Worm (Caenorhabditis elegans) whole organism, mixed stage, embryonic: ENCODE results near the gene F07H5.13.
A peak's percentile ranks its signal among the peaks of the same experiment; 100 is the strongest.

ENCODE experiments used
- bed-3 ChIP-seq: fragments of 200-800 bp; sonication (Bioruptor generic); optimal IDR thresholded peaks from 3 replicates; lab custom pipeline; 2018; ENCODE audit warnings: mild to moderate bottlenecking, missing genetic modification characterization, moderate library complexity, missing compliant biosample characterization
- blmp-1 ChIP-seq: fragments of 150-350 bp; optimal IDR thresholded peaks from 2 replicates; lab custom pipeline; 2014; ENCODE audit warnings: missing biosample characterization, missing genetic modification characterization
- ceh-39 ChIP-seq: fragments of 150-350 bp; optimal IDR thresholded peaks from 2 replicates; lab custom pipeline; 2014; ENCODE audit warnings: missing biosample characterization, missing genetic modification characterization
- ceh-43 ChIP-seq: fragments of 200-800 bp; sonication (Bioruptor generic); optimal IDR thresholded peaks from 2 replicates; lab custom pipeline; 2018; ENCODE audit warnings: mild to moderate bottlenecking, missing genetic modification characterization, moderate library complexity, missing compliant biosample characterization
- ceh-83 ChIP-seq: fragments of 200-800 bp; sonication (Bioruptor generic); optimal IDR thresholded peaks from 2 replicates; lab custom pipeline; 2018; ENCODE audit warnings: mild to moderate bottlenecking, missing genetic modification characterization, missing compliant biosample characterization
- ces-1 ChIP-seq: fragments of 150-350 bp; optimal IDR thresholded peaks from 2 replicates; lab custom pipeline; 2014; ENCODE audit warnings: missing biosample characterization, missing genetic modification reagents, missing genetic modification characterization
- cnd-1 ChIP-seq: fragments of 200-800 bp; sonication (Bioruptor generic); optimal IDR thresholded peaks from 2 replicates; lab custom pipeline; 2018; ENCODE audit warnings: mild to moderate bottlenecking, missing genetic modification characterization, missing compliant biosample characterization
- drap-1 ChIP-seq: fragments of 200-800 bp; sonication (Bioruptor generic); optimal IDR thresholded peaks from 3 replicates; lab custom pipeline; 2018; ENCODE audit warnings: mild to moderate bottlenecking, missing genetic modification characterization, missing compliant biosample characterization
- elt-1 ChIP-seq: sonication (generic microtip); optimal IDR thresholded peaks from 2 replicates; lab custom pipeline; 2017; ENCODE audit warnings: missing genetic modification characterization, mild to moderate bottlenecking, missing compliant biosample characterization, antibody characterized with exemption, moderate library complexity, borderline replicate concordance; ENCODE audit not compliant: insufficient read depth
- elt-3 ChIP-seq: fragments of 150-350 bp; optimal IDR thresholded peaks from 2 replicates; lab custom pipeline; 2014; ENCODE audit warnings: missing biosample characterization, missing genetic modification characterization
- ham-2 ChIP-seq: fragments of 200-800 bp; sonication (Bioruptor generic); optimal IDR thresholded peaks from 2 replicates; lab custom pipeline; 2018; ENCODE audit warnings: mild to moderate bottlenecking, missing genetic modification characterization, missing compliant biosample characterization
- hlh-1 ChIP-seq: fragments of 150-350 bp; optimal IDR thresholded peaks from 2 replicates; lab custom pipeline; 2014; ENCODE audit warnings: missing biosample characterization, missing genetic modification reagents, missing genetic modification characterization
- lin-13 ChIP-seq: fragments of 150-350 bp; optimal IDR thresholded peaks from 2 replicates; lab custom pipeline; 2014; ENCODE audit warnings: missing biosample characterization, missing genetic modification characterization
- lin-32 ChIP-seq: fragments of 200-800 bp; sonication (Bioruptor generic); optimal IDR thresholded peaks from 2 replicates; lab custom pipeline; 2018; ENCODE audit warnings: mild to moderate bottlenecking, missing genetic modification characterization, missing compliant biosample characterization
- lsy-2 ChIP-seq: fragments of 150-350 bp; optimal IDR thresholded peaks from 2 replicates; lab custom pipeline; 2014; ENCODE audit warnings: missing biosample characterization, missing genetic modification characterization
- mab-5 ChIP-seq: fragments of 150-350 bp; optimal IDR thresholded peaks from 2 replicates; lab custom pipeline; 2014; ENCODE audit warnings: missing biosample characterization, missing genetic modification characterization
- mep-1 ChIP-seq: fragments of 150-350 bp; optimal IDR thresholded peaks from 2 replicates; lab custom pipeline; 2017; ENCODE audit warnings: missing biosample characterization, missing genetic modification reagents, missing genetic modification characterization, inconsistent platforms
- mls-2 ChIP-seq: sonication (generic microtip); optimal IDR thresholded peaks from 2 replicates; lab custom pipeline; 2016; ENCODE audit warnings: mild to moderate bottlenecking, missing genetic modification characterization, moderate library complexity, missing compliant biosample characterization
- nhr-12 ChIP-seq: fragments of 150-350 bp; optimal IDR thresholded peaks from 2 replicates; lab custom pipeline; 2014; ENCODE audit warnings: missing biosample characterization, missing genetic modification characterization
- nhr-2 ChIP-seq: fragments of 150-350 bp; optimal IDR thresholded peaks from 2 replicates; lab custom pipeline; 2014; ENCODE audit warnings: missing biosample characterization, missing genetic modification characterization
- nhr-237 ChIP-seq: fragments of 150-350 bp; optimal IDR thresholded peaks from 2 replicates; lab custom pipeline; 2014; ENCODE audit warnings: missing biosample characterization, missing genetic modification characterization
- nhr-28 ChIP-seq: fragments of 150-350 bp; optimal IDR thresholded peaks from 2 replicates; lab custom pipeline; 2014; ENCODE audit warnings: missing biosample characterization, missing genetic modification characterization
- nhr-76 ChIP-seq: sonication (generic microtip); optimal IDR thresholded peaks from 2 replicates; lab custom pipeline; 2017; ENCODE audit warnings: missing biosample characterization, missing genetic modification characterization
- pha-4 ChIP-seq: fragments of 150-350 bp; optimal IDR thresholded peaks from 2 replicates; lab custom pipeline; 2018; ENCODE audit warnings: missing biosample characterization, missing genetic modification reagents, missing genetic modification characterization
- sem-2 ChIP-seq: fragments of 200-800 bp; sonication (Bioruptor generic); optimal IDR thresholded peaks from 2 replicates; lab custom pipeline; 2018; ENCODE audit warnings: mild to moderate bottlenecking, missing genetic modification characterization, missing compliant biosample characterization
- sptf-1 ChIP-seq: sonication (generic microtip); optimal IDR thresholded peaks from 2 replicates; lab custom pipeline; 2017; ENCODE audit warnings: mild to moderate bottlenecking, missing genetic modification characterization, moderate library complexity, missing compliant biosample characterization
- unc-120 ChIP-seq: sonication (generic microtip); optimal IDR thresholded peaks from 2 replicates; lab custom pipeline; 2017; ENCODE audit warnings: missing genetic modification characterization, missing compliant biosample characterization; ENCODE audit not compliant: poor library complexity, severe bottlenecking
- unc-39 ChIP-seq: fragments of 150-350 bp; optimal IDR thresholded peaks from 2 replicates; lab custom pipeline; 2014; ENCODE audit warnings: missing biosample characterization, missing genetic modification characterization
- unc-62 ChIP-seq: fragments of 150-350 bp; optimal IDR thresholded peaks from 2 replicates; lab custom pipeline; 2014; ENCODE audit warnings: missing biosample characterization, missing genetic modification reagents, missing genetic modification characterization
- zip-8 ChIP-seq: fragments of 150-350 bp; optimal IDR thresholded peaks from 2 replicates; lab custom pipeline; 2014; ENCODE audit warnings: missing biosample characterization, missing genetic modification characterization
- ztf-11 ChIP-seq: fragments of 150-350 bp; optimal IDR thresholded peaks from 2 replicates; lab custom pipeline; 2014; ENCODE audit warnings: missing biosample characterization, missing genetic modification characterization

Gene F07H5.13

DNA sequence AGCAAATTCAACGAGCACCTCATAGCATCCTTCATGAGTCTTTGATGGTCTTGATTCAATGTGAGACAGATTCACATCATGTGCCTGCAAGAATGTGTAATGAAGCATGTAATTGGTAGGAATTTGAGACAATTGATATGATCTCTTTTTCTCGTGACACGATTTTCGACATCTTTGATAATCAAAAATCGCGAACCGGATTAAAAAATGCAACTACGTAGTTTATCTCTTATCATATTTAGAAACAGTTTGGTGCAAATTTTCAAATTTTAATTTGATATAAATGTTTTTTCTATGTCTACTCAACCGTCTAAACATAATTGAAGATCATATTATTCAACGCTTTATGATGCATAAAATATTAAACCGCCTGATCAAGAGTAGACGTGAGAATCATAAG is 26.0 kb upstream of the F07H5.13 start:
- TF ChIP-seq ceh-83: no peak
- no peak for TF ChIP-seq mep-1 (tag; lab: Kevin White, UChicago)
- no peak for TF ChIP-seq ceh-43 (GFP tag; lab: Kevin White, UChicago)
- TF ChIP-seq sem-2 (GFP tag; lab: Kevin White, UChicago): no peak
- TF ChIP-seq ham-2 (GFP tag; lab: Kevin White, UChicago): no peak
- TF ChIP-seq bed-3 (GFP tag; lab: Kevin White, UChicago): no peak
- TF ChIP-seq nhr-76 (tag; lab: Kevin White, UChicago): no peak
- no peak for TF ChIP-seq unc-62 (GFP tag; lab: Kevin White, UChicago)
- no peak for TF ChIP-seq nhr-237
- no peak for TF ChIP-seq cnd-1 (tag; lab: Kevin White, UChicago)
- TF ChIP-seq unc-39 (tag; lab: Kevin White, UChicago): no peak
- TF ChIP-seq pha-4 (tag; lab: Kevin White, UChicago): no peak
- TF ChIP-seq mab-5 (tag; lab: Kevin White, UChicago): no peak
- no peak for TF ChIP-seq blmp-1 (tag; lab: Kevin White, UChicago)
- TF ChIP-seq hlh-1 (tag; lab: Kevin White, UChicago): no peak
- TF ChIP-seq nhr-12 (tag; lab: Kevin White, UChicago): no peak

DNA sequence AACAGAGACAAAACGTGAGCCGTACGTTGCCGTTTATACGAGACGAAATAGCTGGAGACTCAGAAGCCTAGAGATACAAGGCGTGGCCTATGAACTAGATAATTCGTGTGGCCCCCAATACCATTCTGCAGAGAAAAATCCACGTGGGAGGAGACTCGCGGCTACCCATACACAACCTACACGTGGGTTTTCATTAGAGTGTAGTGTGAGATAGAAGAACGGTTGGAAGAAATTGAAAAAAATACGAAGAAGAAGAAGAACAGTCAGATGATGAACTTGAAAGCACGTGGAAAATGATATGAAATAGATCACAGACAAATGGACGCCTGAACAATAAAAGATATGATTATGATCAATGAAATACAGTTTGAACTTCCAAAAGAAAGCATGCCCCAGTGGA is 25.2 kb upstream of the F07H5.13 start:
- TF ChIP-seq nhr-12 (tag; lab: Kevin White, UChicago): no peak
- no peak for TF ChIP-seq ces-1 (GFP tag; lab: Kevin White, UChicago)
- no peak for TF ChIP-seq sem-2 (GFP tag; lab: Kevin White, UChicago)
- no peak for TF ChIP-seq lin-13 (tag; lab: Kevin White, UChicago)
- TF ChIP-seq nhr-2 (tag; lab: Kevin White, UChicago): no peak
- no peak for TF ChIP-seq drap-1 (GFP tag; lab: Kevin White, UChicago)
- no peak for TF ChIP-seq pha-4 (tag; lab: Kevin White, UChicago)
- no peak for TF ChIP-seq mls-2
- TF ChIP-seq elt-3: no peak
- TF ChIP-seq nhr-76 (tag; lab: Kevin White, UChicago): no peak

DNA sequence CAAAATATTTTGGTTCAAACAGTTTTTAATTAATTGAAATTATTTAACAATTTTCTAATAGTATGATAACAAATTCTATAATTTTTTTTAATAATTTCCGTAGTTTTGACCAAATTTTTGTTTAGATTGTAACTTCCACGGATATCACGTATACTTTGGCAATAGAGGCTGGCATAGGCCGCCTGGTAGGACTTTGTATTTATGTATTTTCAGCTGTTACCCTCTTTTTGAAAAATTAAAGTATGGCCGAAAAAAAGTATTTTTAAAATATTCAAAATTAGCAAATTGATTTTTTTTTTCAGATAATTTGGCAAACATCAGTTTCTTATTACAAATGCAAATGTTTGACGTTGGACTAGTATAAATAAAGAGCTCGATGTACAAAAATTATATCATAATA is 23.9 kb upstream of the F07H5.13 start, which contains the start of the genes nsph-1.1 and K08F8.15:
Gene nsph-1.1, plus strand, starts transcription at position 301 of the 400 bp plus-strand sequence.
Gene K08F8.15, plus strand, starts transcription at position 335 of the 400 bp plus-strand sequence.
- no peak for TF ChIP-seq ceh-39 (tag; lab: Kevin White, UChicago)
- no peak for TF ChIP-seq lin-32
- TF ChIP-seq hlh-1 (tag; lab: Kevin White, UChicago): no peak
- no peak for TF ChIP-seq nhr-28
- TF ChIP-seq unc-39 (tag; lab: Kevin White, UChicago): no peak
- no peak for TF ChIP-seq ceh-83
- TF ChIP-seq nhr-12 (tag; lab: Kevin White, UChicago): no peak
- no peak for TF ChIP-seq drap-1 (GFP tag; lab: Kevin White, UChicago)
- TF ChIP-seq sptf-1 (tag; lab: Kevin White, UChicago): no peak
- TF ChIP-seq nhr-237: no peak
- TF ChIP-seq sem-2 (GFP tag; lab: Kevin White, UChicago): no peak

DNA sequence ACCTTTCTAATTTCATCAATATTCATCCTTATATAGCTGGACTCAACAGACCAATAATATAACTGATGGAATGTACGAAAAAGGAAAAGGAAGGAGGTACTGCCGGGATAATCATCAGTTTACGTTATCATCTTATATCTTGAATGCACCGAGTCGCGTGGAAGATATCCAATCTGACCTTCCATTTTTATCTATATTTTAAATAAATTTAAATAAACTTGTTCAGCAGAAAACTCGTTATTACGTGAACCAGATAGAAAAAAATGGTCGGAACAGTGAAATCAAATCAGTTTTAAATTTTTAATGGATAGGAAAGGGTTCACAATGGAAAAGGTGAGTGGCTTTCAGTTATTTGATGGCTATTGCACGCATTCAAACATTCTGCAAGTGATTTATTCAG is 23.5 kb upstream of the F07H5.13 start, which contains the start of gene pah-1:
Gene pah-1, minus strand, starts transcription at position 101 of the 400 bp plus-strand sequence.
- TF ChIP-seq unc-120 (tag; lab: Kevin White, UChicago): no peak
- TF ChIP-seq pha-4 (tag; lab: Kevin White, UChicago): no peak
- no peak for TF ChIP-seq mab-5 (tag; lab: Kevin White, UChicago)
- TF ChIP-seq ham-2 (GFP tag; lab: Kevin White, UChicago): no peak
- no peak for TF ChIP-seq ztf-11 (tag; lab: Kevin White, UChicago)
- TF ChIP-seq blmp-1 (tag; lab: Kevin White, UChicago): no peak
- TF ChIP-seq zip-8 (tag; lab: Kevin White, UChicago): no peak
- TF ChIP-seq unc-62 (GFP tag; lab: Kevin White, UChicago): no peak
- TF ChIP-seq nhr-76 (tag; lab: Kevin White, UChicago): no peak
- no peak for TF ChIP-seq lin-13 (tag; lab: Kevin White, UChicago)
- no peak for TF ChIP-seq elt-1 (tag; lab: Kevin White, UChicago)
- TF ChIP-seq, all 35 proteins: peak for 0

DNA sequence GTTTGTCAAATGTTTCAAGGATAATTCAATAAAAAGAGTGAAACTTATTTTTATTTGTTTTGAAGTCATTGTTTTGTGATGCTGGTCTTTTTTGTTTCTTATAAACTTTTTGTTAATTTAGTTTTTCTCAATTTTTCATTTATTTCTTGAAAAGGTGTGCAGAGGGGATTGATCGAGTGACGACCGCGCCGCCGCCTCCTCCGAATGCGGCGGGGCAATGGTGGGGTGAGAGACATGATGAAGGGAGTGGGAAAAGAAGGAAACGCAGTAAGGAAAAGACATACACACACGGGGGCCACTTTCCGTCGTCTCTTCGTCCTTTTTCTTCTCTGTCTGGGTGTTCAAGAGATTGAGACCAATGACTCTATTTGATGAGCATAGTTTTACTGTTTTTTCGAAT is 21.0 kb upstream of the F07H5.13 start:
- TF ChIP-seq mab-5 (tag; lab: Kevin White, UChicago): no peak
- peak; percentile 1 for TF ChIP-seq lsy-2 (tag; lab: Kevin White, UChicago)
- TF ChIP-seq hlh-1 (tag; lab: Kevin White, UChicago): peak; percentile 15
- TF ChIP-seq ces-1 (GFP tag; lab: Kevin White, UChicago): peak; percentile 2
- TF ChIP-seq blmp-1 (tag; lab: Kevin White, UChicago): no peak
- TF ChIP-seq mls-2: no peak
- TF ChIP-seq drap-1 (GFP tag; lab: Kevin White, UChicago): no peak
- TF ChIP-seq sem-2 (GFP tag; lab: Kevin White, UChicago): no peak
- no peak for TF ChIP-seq ceh-39 (tag; lab: Kevin White, UChicago)
- TF ChIP-seq nhr-237: no peak
- no peak for TF ChIP-seq ham-2 (GFP tag; lab: Kevin White, UChicago)
- TF ChIP-seq unc-120 (tag; lab: Kevin White, UChicago): peak; percentile 84
